Worm (Caenorhabditis elegans) whole organism, midembryonic: ENCODE measurements around the gene C01C4.3.

Experiments
- T22C8.4 ChIP-seq: fragments of 200-800 bp; sonication (Bioruptor generic); IDR thresholded peaks from 2 replicates; pipeline ENCODE4 v1.3.6; 2022; ENCODE audit warnings: missing genetic modification characterization, missing compliant biosample characterization
- cog-1 ChIP-seq: sonication (generic microtip); optimal IDR thresholded peaks from 2 replicates; lab custom pipeline; 2016; ENCODE audit warnings: missing genetic modification characterization, missing compliant biosample characterization
- flt-1 ChIP-seq: fragments of 200-800 bp; sonication (Bioruptor generic); IDR thresholded peaks from 2 replicates; pipeline ENCODE4 v1.3.6; 2022; ENCODE audit warnings: missing genetic modification characterization, missing compliant biosample characterization
- klf-2 ChIP-seq: fragments of 200-800 bp; sonication (Bioruptor generic); conservative IDR thresholded peaks from 2 replicates; pipeline ENCODE4 v1.3.6; 2022; ENCODE audit warnings: missing genetic modification reagents, missing genetic modification characterization, missing compliant biosample characterization
- med-1 ChIP-seq: sonication (generic microtip); optimal IDR thresholded peaks from 2 replicates; lab custom pipeline; 2017; ENCODE audit warnings: missing genetic modification characterization, mild to moderate bottlenecking, missing compliant biosample characterization, antibody characterized with exemption, missing genetic modification reagents; ENCODE audit not compliant: insufficient read depth
- ref-1 ChIP-seq: fragments of 200-800 bp; sonication (Bioruptor generic); conservative IDR thresholded peaks from 2 replicates; pipeline ENCODE4 v1.3.6; 2022; ENCODE audit warnings: missing genetic modification reagents, missing genetic modification characterization, missing compliant biosample characterization
- tab-1 ChIP-seq: fragments of 200-800 bp; sonication (Bioruptor generic); IDR thresholded peaks from 2 replicates; pipeline ENCODE4 v1.3.6; 2022; ENCODE audit warnings: missing genetic modification characterization, missing compliant biosample characterization
- ztf-23 ChIP-seq: fragments of 200-800 bp; sonication (Bioruptor generic); IDR thresholded peaks from 2 replicates; pipeline ENCODE4 v1.3.6; 2022; ENCODE audit warnings: missing genetic modification reagents, missing genetic modification characterization, missing compliant biosample characterization
- ztf-29 ChIP-seq: fragments of 200-800 bp; sonication (Bioruptor generic); IDR thresholded peaks from 2 replicates; pipeline ENCODE4 v1.3.6; 2022; ENCODE audit warnings: missing genetic modification reagents, missing genetic modification characterization, missing compliant biosample characterization

The C01C4.3 gene

ce11 chrX:3759820-3760219 lies 63.1 kb downstream of the C01C4.3 start:
- TF ChIP-seq tab-1 (GFP tag; lab: Robert Waterston, UW) (0 out of 2 replicates have a peak, but pooled peaks have one; percentile 44), flt-1 (no peak), T22C8.4 (GFP tag; lab: Robert Waterston, UW) (no peak), klf-2 (GFP tag; lab: Robert Waterston, UW) (no peak)

- TF ChIP-seq ztf-23 (GFP tag; lab: Robert Waterston, UW), result no peak
- no peak for TF ChIP-seq flt-1
- TF ChIP-seq klf-2 (GFP tag; lab: Robert Waterston, UW), result no peak
- TF ChIP-seq T22C8.4 (GFP tag; lab: Robert Waterston, UW), result no peak
- no peak for TF ChIP-seq tab-1 (GFP tag; lab: Robert Waterston, UW)
- no peak for TF ChIP-seq ref-1
- no peak for TF ChIP-seq cog-1 (tag; lab: Kevin White, UChicago)
- no peak for TF ChIP-seq med-1 (GFP tag; lab: Kevin White, UChicago)
- TF ChIP-seq ztf-29 (GFP tag; lab: Robert Waterston, UW), result no peak
Observed at ce11 chrX:3762410-3762809, 65.7 kb downstream of the C01C4.3 start, which contains the start of gene T14G12.11. TSS of gene T14G12.11 (minus strand) at chrX:3762547.
